Worm (Caenorhabditis elegans): ENCODE results near the gene R53.4.

The R53.4 gene

DNA sequence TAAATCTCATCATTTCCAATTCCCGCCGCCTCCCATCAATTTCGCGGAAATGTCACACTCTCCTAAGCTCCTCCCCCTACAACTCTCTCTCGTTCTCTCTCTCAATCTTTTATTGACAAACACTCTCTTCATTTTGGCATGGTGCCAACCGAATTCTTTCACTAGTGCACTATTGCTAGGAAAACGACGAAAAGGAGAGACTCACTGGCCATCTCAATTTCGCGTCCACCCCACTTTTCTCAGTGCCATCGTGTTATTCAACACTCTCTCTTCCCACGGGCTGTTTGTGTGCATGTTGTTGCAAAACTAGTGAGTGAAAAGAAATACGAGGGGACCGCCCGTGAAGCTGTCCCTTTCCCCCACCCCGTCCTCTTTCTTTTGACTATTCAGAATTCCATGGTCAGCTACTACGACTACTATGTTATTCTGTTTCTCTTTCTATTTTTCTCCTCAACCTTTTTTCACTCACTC, 17.1 kb upstream of the R53.4 start (continued):
- TF ChIP-seq fkh-8 (tag; optimal IDR thresholded peaks at IDR 0.05): peak; percentile 66
- peak; percentile 67 for TF ChIP-seq snu-23 (GFP tag; optimal IDR thresholded peaks at IDR 0.05)
- peak; percentile 33 for TF ChIP-seq lin-13 (GFP tag; optimal IDR thresholded peaks at IDR 0.05)
- no peak for TF ChIP-seq ama-1 (optimal IDR thresholded peaks at IDR 0.05)
- TF ChIP-seq nhr-28 (tag; optimal IDR thresholded peaks at IDR 0.05): no peak
- TF ChIP-seq Y116A8C.19 (tag; optimal IDR thresholded peaks at IDR 0.05; ENCODE audit: borderline replicate concordance): no peak
- TF ChIP-seq nhr-11 (tag; optimal IDR thresholded peaks at IDR 0.05): peak; percentile 85
- TF ChIP-seq ceh-82 (tag; optimal IDR thresholded peaks at IDR 0.05): peak in 2 of 3 experiments; percentile 2 to 25

DNA sequence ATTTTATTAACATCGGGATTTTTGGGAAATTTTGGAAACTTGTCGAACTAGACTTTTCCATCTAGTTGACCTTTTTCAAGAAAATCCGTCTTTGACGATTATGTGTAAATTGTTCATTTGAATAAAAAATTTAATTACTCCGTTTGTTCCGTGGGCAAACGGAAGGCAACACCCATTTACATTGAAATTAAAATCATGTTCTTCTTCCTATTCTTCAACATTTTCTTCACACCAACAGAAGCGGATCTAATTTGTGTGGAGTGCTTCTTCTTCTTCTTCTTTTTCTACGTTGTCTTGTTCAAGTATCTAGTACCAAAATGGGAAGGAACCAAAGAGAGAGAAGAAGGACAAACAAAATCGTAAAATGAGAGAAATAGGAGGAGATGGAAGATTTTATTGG, 14.6 kb upstream of the R53.4 start:
- TF ChIP-seq lin-14 (GFP tag; optimal IDR thresholded peaks at IDR 0.05) (peak; percentile 23), elt-2 (tag; optimal IDR thresholded peaks at IDR 0.05) (no peak)

DNA sequence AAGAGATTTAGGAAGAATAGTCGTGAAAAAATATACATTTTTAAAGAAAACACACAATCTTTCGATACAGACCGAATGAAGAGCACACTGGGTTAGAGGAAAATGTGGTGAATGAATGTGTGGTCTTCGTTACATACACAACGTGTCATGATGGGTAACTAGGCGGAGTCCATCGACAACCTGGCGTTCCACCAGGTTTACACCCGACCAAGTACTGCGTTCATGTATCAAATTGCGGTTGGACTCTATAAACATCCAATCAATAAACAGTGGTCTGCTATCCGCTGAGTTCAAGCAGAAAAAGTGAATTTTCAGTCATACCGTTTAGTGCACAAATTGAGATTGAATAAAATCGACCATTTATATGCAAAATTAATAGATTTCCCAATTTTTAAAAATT, 13.9 kb upstream of the R53.4 start, which contains the start of gene sdz-38:
Gene sdz-38 (minus strand): TSS at position 101 of the 400 bp plus-strand sequence.
- TF ChIP-seq elt-2 (tag; optimal IDR thresholded peaks at IDR 0.05) (no peak), lin-35 (GFP tag; optimal IDR thresholded peaks at IDR 0.05) (no peak), snpc-4 (tag; optimal IDR thresholded peaks at IDR 0.05) (no peak), efl-3 (GFP tag; optimal IDR thresholded peaks at IDR 0.05) (no peak), egl-27 (tag; optimal IDR thresholded peaks at IDR 0.05) (no peak), unc-130 (tag; optimal IDR thresholded peaks at IDR 0.05) (no peak), lin-15B (tag; optimal IDR thresholded peaks at IDR 0.05) (no peak), nhr-77 (tag; optimal IDR thresholded peaks at IDR 0.05) (no peak), rnt-1 (tag; optimal IDR thresholded peaks at IDR 0.05) (no peak), grh-1 (GFP tag; IDR thresholded peaks at IDR 0.05) (no peak), lir-3 (tag; optimal IDR thresholded peaks at IDR 0.05; ENCODE audit: poor library complexity) (no peak), efl-1 (optimal IDR thresholded peaks at IDR 0.05) (no peak), efl-1 (GFP tag; optimal IDR thresholded peaks at IDR 0.05 in 1 of 2) (no peak), lin-13 (GFP tag; optimal IDR thresholded peaks at IDR 0.05) (no peak), nhr-85 (tag) (no peak), fkh-10 (GFP tag; optimal IDR thresholded peaks at IDR 0.05) (no peak), Y116A8C.19 (tag; optimal IDR thresholded peaks at IDR 0.05; ENCODE audit: borderline replicate concordance) (no peak), unc-98 (GFP tag; IDR thresholded peaks at IDR 0.05) (no peak), nhr-19 (GFP tag; conservative IDR thresholded peaks at IDR 0.05) (no peak), nhr-84 (tag; optimal IDR thresholded peaks at IDR 0.05) (no peak), sup-37 (GFP tag; optimal IDR thresholded peaks at IDR 0.05) (no peak)

DNA sequence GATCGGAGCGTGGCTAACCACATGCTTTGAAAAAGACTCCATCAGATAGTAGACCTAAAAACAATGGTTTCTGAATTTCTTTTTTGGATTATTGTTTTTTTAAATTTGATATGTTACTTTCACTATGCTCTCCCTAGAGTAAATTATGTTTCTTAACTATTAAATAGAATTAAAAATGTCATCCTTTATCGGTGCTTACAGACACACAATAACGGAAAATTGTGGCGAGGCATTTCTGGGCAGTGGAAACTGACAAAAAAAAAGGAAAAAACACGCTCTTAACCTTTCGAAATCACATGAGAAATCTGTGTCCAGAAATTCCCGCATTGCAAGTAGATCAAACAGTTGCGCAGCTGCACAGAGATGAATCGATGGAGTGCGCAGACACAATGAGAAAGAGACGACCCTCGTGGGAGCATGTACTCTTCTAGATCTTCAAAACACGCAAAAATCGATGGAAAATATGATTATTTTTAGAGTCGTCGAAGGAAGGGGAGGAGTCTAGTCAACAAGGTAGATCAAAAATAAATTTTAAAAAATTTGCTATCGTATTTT, 12.3 kb upstream of the R53.4 start, which contains the start of gene ZK892.6:
Gene ZK892.6 (minus strand): TSS at position 51 of the 555 bp plus-strand sequence.
- TF ChIP-seq egl-27 (tag; optimal IDR thresholded peaks at IDR 0.05): no peak
- no peak for TF ChIP-seq fos-1 (tag; optimal IDR thresholded peaks at IDR 0.05)
- no peak for TF ChIP-seq C34B4.2 (tag; optimal IDR thresholded peaks at IDR 0.05)
- no peak for TF ChIP-seq rnt-1 (tag; optimal IDR thresholded peaks at IDR 0.05)
- TF ChIP-seq tlp-1 (tag; optimal IDR thresholded peaks at IDR 0.05): no peak

DNA sequence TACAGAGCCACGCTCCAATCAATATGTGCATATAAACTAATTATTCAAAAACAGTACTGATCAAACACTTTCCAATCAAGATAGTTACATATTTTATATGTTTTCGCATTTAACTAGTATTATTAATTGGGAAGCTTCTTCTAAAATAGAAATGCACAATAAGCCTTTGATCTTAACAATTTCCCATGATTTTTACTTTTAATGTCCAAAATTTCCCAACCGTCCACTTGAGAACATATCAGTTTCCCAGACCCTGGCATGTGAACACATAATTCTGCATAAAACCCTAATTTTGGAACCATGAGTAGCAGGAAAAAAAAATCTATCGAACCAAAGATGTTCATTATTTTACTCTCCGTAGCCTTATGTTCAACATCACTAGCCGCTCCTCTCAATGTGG, 8.6 kb upstream of the R53.4 start, which contains the start of gene R53.8:
Gene R53.8 (plus strand): TSS at position 301 of the 400 bp plus-strand sequence.
- no peak for TF ChIP-seq fkh-4 (tag; optimal IDR thresholded peaks at IDR 0.05; ENCODE audit: borderline replicate concordance)
- TF ChIP-seq nhr-20 (tag; optimal IDR thresholded peaks at IDR 0.05): no peak
- TF ChIP-seq aha-1 (tag; optimal IDR thresholded peaks at IDR 0.05): no peak
- no peak for TF ChIP-seq swsn-7 (tag; optimal IDR thresholded peaks at IDR 0.05)
- no peak for TF ChIP-seq skn-1 (tag; optimal IDR thresholded peaks at IDR 0.05)
- TF ChIP-seq jun-1 (tag; optimal IDR thresholded peaks at IDR 0.05): no peak
- TF ChIP-seq mab-9 (GFP tag; IDR thresholded peaks at IDR 0.05): no peak
- no peak for TF ChIP-seq dpl-1 (GFP tag; optimal IDR thresholded peaks at IDR 0.05)
- no peak for TF ChIP-seq nhr-84 (tag; optimal IDR thresholded peaks at IDR 0.05)
- no peak for TF ChIP-seq nhr-19 (GFP tag; conservative IDR thresholded peaks at IDR 0.05)
- TF ChIP-seq fos-1 (tag; optimal IDR thresholded peaks at IDR 0.05): no peak
- TF ChIP-seq ama-1 (optimal IDR thresholded peaks at IDR 0.05): no peak
- no peak for TF ChIP-seq C34B4.2 (tag; optimal IDR thresholded peaks at IDR 0.05)

Measured in whole organism, L1 larva.